ENCODE assay signal across 2 fruit fly cellular contexts in genomic region chr2L:1631441-1632313, dm6.
TF ChIP-seq lines count a peak whose summit lies in the region.

No protein-coding gene starts in this region.

- TF ChIP-seq CTCF in whole organism, embryonic (GFP tag; optimal IDR thresholded peaks at IDR 0.05; lab: Kevin White, UChicago), result no peak

TF ChIP-seq in whole organism, embryonic, 481 proteins besides CTCF, POLR2A, EP300 and RAD21:
- TF ChIP-seq Rfx (GFP tag; IDR thresholded peaks at IDR 0.05; lab: Robert Waterston, UW), result 0 out of 2 replicates have a peak, but pooled peaks have one; percentile 5
- peak; percentile 26 for TF ChIP-seq CG12769 (tag; optimal IDR thresholded peaks at IDR 0.05; lab: Kevin White, UChicago)
- TF ChIP-seq CG6175 (GFP tag; IDR thresholded peaks at IDR 0.05; lab: Robert Waterston, UW), result no peak
- peak; percentile 66 for TF ChIP-seq Blimp-1 (GFP tag; optimal IDR thresholded peaks at IDR 0.05; lab: Kevin White, UChicago)
- TF ChIP-seq ftz-f1 (GFP tag; optimal IDR thresholded peaks at IDR 0.05; lab: Kevin White, UChicago), result peak; percentile 69
- no peak for TF ChIP-seq TFAM (GFP tag; optimal IDR thresholded peaks at IDR 0.05; lab: Kevin White, UChicago)
- peak; percentile 30; the same call in 1 of the 2 replicates for TF ChIP-seq CG9932 (GFP tag; IDR thresholded peaks at IDR 0.05; lab: Robert Waterston, UW)
- TF ChIP-seq CG8290 (GFP tag; optimal IDR thresholded peaks at IDR 0.05; lab: Kevin White, UChicago), result no peak
- TF ChIP-seq CG8290 (tag; optimal IDR thresholded peaks at IDR 0.05; lab: Kevin White, UChicago), result peak in 1 of 2 experiments; percentile 5
- TF ChIP-seq Fer3 (tag; optimal IDR thresholded peaks at IDR 0.05; lab: Kevin White, UChicago), result peak; percentile 2
- TF ChIP-seq chinmo (GFP tag; IDR thresholded peaks at IDR 0.05; lab: Robert Waterston, UW; ENCODE audit: partially characterized antibody), result peak; percentile 81; the same call in 2 of the 4 replicates
- no peak for TF ChIP-seq wek (GFP tag; optimal IDR thresholded peaks at IDR 0.05; lab: Kevin White, UChicago)
- peak; percentile 39; the same call in 1 of the 2 replicates for TF ChIP-seq crol (GFP tag; IDR thresholded peaks at IDR 0.05; lab: Robert Waterston, UW)
- TF ChIP-seq Med (GFP tag; lab: Kevin White, UChicago), result peak; percentile 59

TF ChIP-seq in whole organism, prepupa, 60 proteins besides CTCF, POLR2A, EP300 and RAD21:
- TF ChIP-seq CG15336 (GFP tag; IDR thresholded peaks at IDR 0.05; lab: Robert Waterston, UW) (no peak), Sox14 (GFP tag; optimal IDR thresholded peaks at IDR 0.05; lab: Kevin White, UChicago) (no peak), spab (GFP tag; optimal IDR thresholded peaks at IDR 0.05; lab: Kevin White, UChicago) (no peak), vri (GFP tag; optimal IDR thresholded peaks at IDR 0.05; lab: Kevin White, UChicago) (peak; percentile 86), cyc (GFP tag; optimal IDR thresholded peaks at IDR 0.05; lab: Kevin White, UChicago) (no peak), svp (GFP tag; lab: Kevin White, UChicago) (peak; percentile 92), CG8319 (GFP tag; optimal IDR thresholded peaks at IDR 0.05; lab: Kevin White, UChicago) (no peak)

Comparison
In these comparisons a context has a peak if more than half of its experiments do, and no peak if none do; other contexts are left out.
1. Of the 7 proteins assayed by ChIP-seq in both whole organism, embryonic and whole organism, prepupa: peak only in whole organism, embryonic: Blimp-1; only in whole organism, prepupa: none; in both: none; in neither: 6.